Worm (Caenorhabditis elegans) whole organism, L4 larva: ENCODE measurements around the gene M04B2.2.

Experiments used
- F26F4.8 ChIP-seq: fragments of 200-800 bp; sonication (Bioruptor generic); conservative IDR thresholded peaks from 2 replicates; pipeline ENCODE4 v1.3.6; 2022; ENCODE audit warnings: missing genetic modification characterization, missing compliant biosample characterization
- F37D6.2 ChIP-seq: sonication (generic microtip); optimal IDR thresholded peaks from 2 replicates; lab custom pipeline; 2016; ENCODE audit warnings: mild to moderate bottlenecking, missing genetic modification characterization, missing compliant biosample characterization
- F44E2.7 ChIP-seq: fragments of 200-800 bp; sonication (Bioruptor generic); IDR thresholded peaks from 2 replicates; pipeline ENCODE4 v2.1.2; 2022; ENCODE audit warnings: missing genetic modification characterization, missing compliant biosample characterization
- R02D3.7 ChIP-seq: fragments of 150-350 bp; sonication (generic microtip); optimal IDR thresholded peaks from 3 replicates; lab custom pipeline; 2014; ENCODE audit warnings: missing biosample characterization, missing genetic modification characterization
- T20F7.1 ChIP-seq: fragments of 200-800 bp; sonication (Bioruptor generic); optimal IDR thresholded peaks from 2 replicates; lab custom pipeline; 2018; ENCODE audit warnings: mild to moderate bottlenecking, missing genetic modification characterization, missing compliant biosample characterization
- T26A8.4 ChIP-seq: fragments of 200-800 bp; sonication (Bioruptor generic); IDR thresholded peaks from 2 replicates; pipeline ENCODE4 v1.3.6; 2022; ENCODE audit warnings: missing genetic modification characterization, missing compliant biosample characterization
- Y48G9A.11 ChIP-seq: fragments of 200-800 bp; sonication (Bioruptor generic); IDR thresholded peaks from 2 replicates; pipeline ENCODE4 v1.3.6; 2022; ENCODE audit warnings: missing genetic modification reagents, missing genetic modification characterization, missing compliant biosample characterization
- Y5F2A.4 ChIP-seq: fragments of 200-800 bp; sonication (Bioruptor generic); optimal IDR thresholded peaks from 2 replicates; lab custom pipeline; 2018; ENCODE audit warnings: mild to moderate bottlenecking, missing genetic modification characterization, missing compliant biosample characterization
- ZK337.2 ChIP-seq: fragments of 200-800 bp; sonication (Bioruptor generic); IDR thresholded peaks from 2 replicates; pipeline ENCODE4 v1.3.6; 2022; ENCODE audit warnings: missing genetic modification reagents, missing genetic modification characterization, missing compliant biosample characterization
- ZK546.5 ChIP-seq, 2 experiments: sonication (generic microtip); optimal IDR thresholded peaks; 2 replicates each; lab custom pipeline; 2017; ENCODE audit warnings: missing biosample characterization in 2 of 2, missing genetic modification characterization in 2 of 2
- aha-1 ChIP-seq: fragments of 150-350 bp; peaks from one replicate; lab custom pipeline; 2014; ENCODE audit warnings: missing biosample characterization, missing genetic modification characterization
- aly-2 ChIP-seq: sonication (generic microtip); optimal IDR thresholded peaks from 2 replicates; lab custom pipeline; 2018; ENCODE audit warnings: missing biosample characterization, missing genetic modification characterization
- ceh-20 ChIP-seq: fragments of 200-800 bp; sonication (Bioruptor generic); IDR thresholded peaks from 2 replicates; pipeline ENCODE4 v1.3.6; 2022; ENCODE audit warnings: missing genetic modification reagents, missing genetic modification characterization, missing compliant biosample characterization
- ceh-28 ChIP-seq: fragments of 150-350 bp; optimal IDR thresholded peaks from 2 replicates; lab custom pipeline; 2014; ENCODE audit warnings: missing biosample characterization, missing genetic modification reagents, missing genetic modification characterization
- ceh-82 ChIP-seq: sonication (generic microtip); optimal IDR thresholded peaks from 2 replicates; lab custom pipeline; 2017; ENCODE audit warnings: missing biosample characterization, missing genetic modification characterization
- daf-12 ChIP-seq: fragments of 150-350 bp; optimal IDR thresholded peaks from 2 replicates; lab custom pipeline; 2014; ENCODE audit warnings: missing biosample characterization, missing genetic modification reagents, missing genetic modification characterization
- daf-16 ChIP-seq, 3 experiments: sonication (generic microtip); optimal IDR thresholded peaks; 2 replicates each; lab custom pipeline; 2016 to 2017; ENCODE audit warnings: missing genetic modification characterization in 3 of 3, missing genetic modification reagents in 3 of 3, mild to moderate bottlenecking in 2 of 3, missing compliant biosample characterization in 2 of 3, missing biosample characterization in 1 of 3, moderate library complexity in 1 of 3
- daf-19 ChIP-seq: fragments of 200-800 bp; sonication (Bioruptor generic); conservative IDR thresholded peaks from 2 replicates; pipeline ENCODE4 v1.3.6; 2022; ENCODE audit warnings: missing genetic modification characterization, missing compliant biosample characterization
- dpl-1 ChIP-seq: fragments of 150-350 bp; optimal IDR thresholded peaks from 2 replicates; lab custom pipeline; 2014; ENCODE audit warnings: missing biosample characterization, missing genetic modification reagents, missing genetic modification characterization
- duxl-1 ChIP-seq: sonication (generic microtip); optimal IDR thresholded peaks from 2 replicates; lab custom pipeline; 2016; ENCODE audit warnings: mild to moderate bottlenecking, missing genetic modification characterization, moderate library complexity, missing compliant biosample characterization; ENCODE audit not compliant: poor library complexity
- egl-43 ChIP-seq: fragments of 200-800 bp; sonication (Bioruptor generic); IDR thresholded peaks from 2 replicates; pipeline ENCODE4 v1.3.6; 2022; ENCODE audit warnings: missing genetic modification reagents, missing genetic modification characterization, missing compliant biosample characterization
- hlh-30 ChIP-seq: sonication (generic microtip); optimal IDR thresholded peaks from 2 replicates; lab custom pipeline; 2017; ENCODE audit warnings: antibody characterized with exemption, mild to moderate bottlenecking, missing genetic modification characterization, missing compliant biosample characterization; ENCODE audit not compliant: insufficient read depth
- lin-15B ChIP-seq: fragments of 150-350 bp; sonication (generic microtip); optimal IDR thresholded peaks from 3 replicates; lab custom pipeline; 2014; ENCODE audit warnings: missing biosample characterization, missing genetic modification characterization
- lin-38 ChIP-seq: fragments of 200-800 bp; sonication (Bioruptor generic); IDR thresholded peaks from 2 replicates; pipeline ENCODE4 v1.3.6; 2022; ENCODE audit warnings: missing genetic modification reagents, missing genetic modification characterization, missing compliant biosample characterization
- lir-3 ChIP-seq: sonication (generic microtip); optimal IDR thresholded peaks from 2 replicates; lab custom pipeline; 2016; ENCODE audit warnings: mild to moderate bottlenecking, missing genetic modification characterization, missing compliant biosample characterization
- lsy-2 ChIP-seq, 2 experiments: fragments of 150-350 bp in 1 of 2; sonication (generic microtip) in 1 of 2; optimal IDR thresholded peaks; 2 replicates each; lab custom pipeline; 2014 to 2017; ENCODE audit warnings: missing biosample characterization in 2 of 2, missing genetic modification characterization in 2 of 2
- madf-9 ChIP-seq: fragments of 200-800 bp; sonication (Bioruptor generic); conservative IDR thresholded peaks from 2 replicates; pipeline ENCODE4 v1.3.6; 2022; ENCODE audit warnings: missing genetic modification reagents, missing genetic modification characterization, missing compliant biosample characterization
- nhr-11 ChIP-seq: fragments of 150-350 bp; optimal IDR thresholded peaks from 2 replicates; lab custom pipeline; 2014; ENCODE audit warnings: missing biosample characterization, missing genetic modification characterization
- nhr-25 ChIP-seq: sonication (generic microtip); optimal IDR thresholded peaks from 2 replicates; lab custom pipeline; 2017; ENCODE audit warnings: missing genetic modification characterization, mild to moderate bottlenecking, missing compliant biosample characterization, antibody characterized with exemption, moderate library complexity, borderline replicate concordance; ENCODE audit not compliant: insufficient read depth
- nhr-28 ChIP-seq: fragments of 150-350 bp; optimal IDR thresholded peaks from 2 replicates; lab custom pipeline; 2014; ENCODE audit warnings: missing biosample characterization, missing genetic modification characterization
- nhr-42 ChIP-seq: fragments of 200-800 bp; sonication (Bioruptor generic); IDR thresholded peaks from 2 replicates; pipeline ENCODE4 v1.3.6; 2022; ENCODE audit warnings: missing genetic modification characterization, missing compliant biosample characterization
- nhr-48 ChIP-seq: sonication (generic microtip); optimal IDR thresholded peaks from 2 replicates; lab custom pipeline; 2016; ENCODE audit warnings: mild to moderate bottlenecking, missing genetic modification characterization, missing compliant biosample characterization
- nhr-6 ChIP-seq: fragments of 150-350 bp; optimal IDR thresholded peaks from 2 replicates; lab custom pipeline; 2014; ENCODE audit warnings: missing biosample characterization, missing genetic modification characterization
- nhr-76 ChIP-seq: fragments of 150-350 bp; optimal IDR thresholded peaks from 2 replicates; lab custom pipeline; 2014; ENCODE audit warnings: missing biosample characterization, missing genetic modification characterization
- nhr-77 ChIP-seq: fragments of 150-350 bp; optimal IDR thresholded peaks from 2 replicates; lab custom pipeline; 2014; ENCODE audit warnings: missing biosample characterization, missing genetic modification characterization
- php-3 ChIP-seq: fragments of 200-800 bp; sonication (Bioruptor generic); IDR thresholded peaks from 2 replicates; pipeline ENCODE4 v1.3.6; 2022; ENCODE audit warnings: missing genetic modification reagents, missing genetic modification characterization, missing compliant biosample characterization
- pqm-1 ChIP-seq: sonication (generic microtip); optimal IDR thresholded peaks from 2 replicates; lab custom pipeline; 2017; ENCODE audit warnings: missing biosample characterization, missing genetic modification characterization
- rbr-2 ChIP-seq: sonication (generic microtip); optimal IDR thresholded peaks from 2 replicates; lab custom pipeline; 2016; ENCODE audit warnings: missing genotype, missing genetic modification characterization, missing compliant biosample characterization
- skn-1 ChIP-seq: fragments of 150-350 bp; optimal IDR thresholded peaks from 2 replicates; lab custom pipeline; 2014; ENCODE audit warnings: missing biosample characterization, missing genetic modification characterization
- snpc-1.2 ChIP-seq: fragments of 200-800 bp; sonication (Bioruptor generic); IDR thresholded peaks from 2 replicates; pipeline ENCODE4 v1.3.6; 2022; ENCODE audit warnings: missing genetic modification reagents, missing genetic modification characterization, missing compliant biosample characterization
- spr-3 ChIP-seq: fragments of 200-800 bp; sonication (Bioruptor generic); optimal IDR thresholded peaks from 2 replicates; lab custom pipeline; 2018; ENCODE audit warnings: mild to moderate bottlenecking, missing genetic modification characterization, missing compliant biosample characterization
- zag-1 ChIP-seq: fragments of 150-350 bp; optimal IDR thresholded peaks from 2 replicates; lab custom pipeline; 2014; ENCODE audit warnings: missing biosample characterization, missing genetic modification characterization
- zfp-3 ChIP-seq: fragments of 200-800 bp; sonication (Bioruptor generic); conservative IDR thresholded peaks from 2 replicates; pipeline ENCODE4 v1.3.6; 2022; ENCODE audit warnings: missing genetic modification reagents, missing genetic modification characterization, missing compliant biosample characterization
- zip-2 ChIP-seq: fragments of 150-350 bp; optimal IDR thresholded peaks from 2 replicates; lab custom pipeline; 2014; ENCODE audit warnings: missing biosample characterization, missing genetic modification characterization
- ztf-11 ChIP-seq: fragments of 150-350 bp; optimal IDR thresholded peaks from 2 replicates; lab custom pipeline; 2014; ENCODE audit warnings: missing biosample characterization, missing genetic modification characterization
- ztf-7 ChIP-seq: fragments of 150-350 bp; optimal IDR thresholded peaks from 2 replicates; lab custom pipeline; 2014; ENCODE audit warnings: missing biosample characterization, missing genetic modification characterization

Gene M04B2.2

ce11 chrIV:11510664-11511063, 17.2 kb upstream of the M04B2.2 start, which contains the start of gene M04B2.6:
Gene M04B2.6 (minus strand): TSS chrIV:11510764.
- TF ChIP-seq madf-9 (no peak), Y5F2A.4 (no peak), F26F4.8 (GFP tag; lab: Robert Waterston, UW) (no peak)
- TF ChIP-seq, all 104 proteins: peak for 0

ce11 chrIV:11520960-11521359, 6.9 kb upstream of the M04B2.2 start, which contains the start of the genes M04B2.4 and gfl-1:
Gene M04B2.4 (minus strand): TSS chrIV:11521031.
Gene gfl-1 (plus strand): TSS chrIV:11521290.
- TF ChIP-seq dpl-1 (GFP tag; lab: Kevin White, UChicago) (peak; percentile 56), R02D3.7 (tag; lab: Kevin White, UChicago) (peak; percentile 74), Y48G9A.11 (peak; percentile 89), php-3 (GFP tag; lab: Robert Waterston, UW) (no peak), lsy-2 (tag; optimal IDR thresholded peaks at IDR 0.05; lab: Kevin White, UChicago) (peak in 1 of 2 experiments; percentile 55), zip-2 (no peak), T20F7.1 (GFP tag; lab: Kevin White, UChicago) (peak; percentile 96), ztf-7 (tag; lab: Kevin White, UChicago) (peak; percentile 28)

- TF ChIP-seq skn-1 (tag; lab: Kevin White, UChicago) (no peak), ceh-20 (no peak; the same call in 1 of the 2 replicates), nhr-6 (tag; lab: Kevin White, UChicago) (no peak), nhr-76 (no peak), madf-9 (no peak), nhr-11 (tag; lab: Kevin White, UChicago) (peak; percentile 56), ztf-11 (tag; lab: Kevin White, UChicago) (no peak), ZK546.5 (tag; optimal IDR thresholded peaks at IDR 0.05; lab: Kevin White, UChicago) (no peak), nhr-77 (tag; lab: Kevin White, UChicago) (peak; percentile 92), daf-16 (GFP tag; optimal IDR thresholded peaks at IDR 0.05; lab: Kevin White, UChicago) (no peak), daf-16 (tag; optimal IDR thresholded peaks at IDR 0.05; lab: Kevin White, UChicago) (peak; percentile 58), nhr-42 (GFP tag; lab: Robert Waterston, UW) (peak; percentile 64; the same call in 1 of the 2 replicates), zfp-3 (no peak), ceh-82 (tag; lab: Kevin White, UChicago) (no peak), F37D6.2 (peak; percentile 20), ZK337.2 (GFP tag; lab: Robert Waterston, UW) (no peak), duxl-1 (tag; lab: Kevin White, UChicago) (no peak), daf-12 (tag; lab: Kevin White, UChicago) (no peak), F44E2.7 (GFP tag; lab: Robert Waterston, UW) (no peak), nhr-25 (tag; lab: Kevin White, UChicago) (no peak), lin-15B (tag; lab: Kevin White, UChicago) (no peak), lir-3 (no peak), lin-38 (peak; percentile 18), dpl-1 (GFP tag; lab: Kevin White, UChicago) (peak; percentile 39), rbr-2 (tag; lab: Kevin White, UChicago) (peak; percentile 62), nhr-28 (tag; lab: Kevin White, UChicago) (peak; percentile 83), zag-1 (tag; lab: Kevin White, UChicago) (no peak), snpc-1.2 (GFP tag; lab: Robert Waterston, UW) (no peak), spr-3 (GFP tag; lab: Kevin White, UChicago) (no peak), zip-2 (no peak), aly-2 (tag; lab: Kevin White, UChicago) (no peak), nhr-48 (tag; lab: Kevin White, UChicago) (peak; percentile 77), lsy-2 (tag; optimal IDR thresholded peaks at IDR 0.05; lab: Kevin White, UChicago) (peak; percentile 35 to 72), ceh-28 (tag; lab: Kevin White, UChicago) (peak; percentile 49), T26A8.4 (peak; percentile 62), aha-1 (tag; lab: Kevin White, UChicago) (peak; percentile 96), hlh-30 (tag; lab: Kevin White, UChicago) (peak; percentile 78), daf-19 (0 out of 2 replicates have a peak, but pooled peaks have one; percentile 15), egl-43 (GFP tag; lab: Robert Waterston, UW) (no peak), pqm-1 (tag; lab: Kevin White, UChicago) (no peak)
Measured at ce11 chrIV:11522225-11522952, 5.5 kb upstream of the M04B2.2 start.
